Worm (Caenorhabditis elegans) whole organism, young adult: ENCODE data around the gene F15B9.10.

ENCODE experiments used
- B0019.2 ChIP-seq: fragments of 200-800 bp; sonication (Bioruptor generic); conservative IDR thresholded peaks from 2 replicates; pipeline ENCODE4 v1.3.6; 2022; ENCODE audit warnings: missing genetic modification reagents, missing genetic modification characterization, missing compliant biosample characterization
- B0261.1 ChIP-seq: sonication (generic microtip); optimal IDR thresholded peaks from 2 replicates; lab custom pipeline; 2016; ENCODE audit warnings: mild to moderate bottlenecking, missing genetic modification characterization, moderate library complexity, missing compliant biosample characterization
- B0336.3 ChIP-seq: fragments of 200-800 bp; sonication (Bioruptor generic); IDR thresholded peaks from 2 replicates; pipeline ENCODE4 v1.3.6; 2022; ENCODE audit warnings: missing genetic modification characterization, missing compliant biosample characterization
- C06A6.2 ChIP-seq: fragments of 200-800 bp; sonication (Bioruptor generic); conservative IDR thresholded peaks from 2 replicates; pipeline ENCODE4 v1.3.6; 2022; ENCODE audit warnings: missing genetic modification characterization, missing compliant biosample characterization
- D2030.7 ChIP-seq: fragments of 200-800 bp; sonication (Bioruptor generic); IDR thresholded peaks from 2 replicates; pipeline ENCODE4 v1.3.6; 2022; ENCODE audit warnings: missing genetic modification reagents, missing genetic modification characterization, missing compliant biosample characterization
- F22D6.2 ChIP-seq: sonication (generic microtip); optimal IDR thresholded peaks from 2 replicates; lab custom pipeline; 2016; ENCODE audit warnings: mild to moderate bottlenecking, missing genetic modification characterization, missing compliant biosample characterization
- F39B2.1 ChIP-seq: fragments of 200-800 bp; sonication (Bioruptor generic); IDR thresholded peaks from 2 replicates; pipeline ENCODE4 v1.3.6; 2022; ENCODE audit warnings: missing genetic modification reagents, missing genetic modification characterization, missing compliant biosample characterization
- F49E8.2 ChIP-seq: sonication (generic microtip); optimal IDR thresholded peaks from 3 replicates; lab custom pipeline; 2017; ENCODE audit warnings: missing genetic modification characterization, mild to moderate bottlenecking, missing compliant biosample characterization, antibody characterized with exemption, moderate library complexity; ENCODE audit not compliant: insufficient read depth
- F55B11.4 ChIP-seq: sonication (generic microtip); optimal IDR thresholded peaks from 2 replicates; lab custom pipeline; 2016; ENCODE audit warnings: missing compliant biosample characterization, missing genetic modification characterization, borderline replicate concordance; ENCODE audit not compliant: insufficient read depth
- F57A8.1 ChIP-seq: fragments of 200-800 bp; sonication (Bioruptor generic); optimal IDR thresholded peaks from 2 replicates; lab custom pipeline; 2018; ENCODE audit warnings: mild to moderate bottlenecking, missing genetic modification characterization, moderate library complexity, missing compliant biosample characterization
- K11D2.4 ChIP-seq: fragments of 200-800 bp; sonication (Bioruptor generic); IDR thresholded peaks from 2 replicates; pipeline ENCODE4 v1.3.6; 2022; ENCODE audit warnings: missing genetic modification reagents, missing genetic modification characterization, missing compliant biosample characterization
- K12H6.12 ChIP-seq: fragments of 200-800 bp; sonication (Bioruptor generic); optimal IDR thresholded peaks from 2 replicates; lab custom pipeline; 2018; ENCODE audit warnings: mild to moderate bottlenecking, missing genetic modification characterization, missing compliant biosample characterization
- T26A5.8 ChIP-seq: sonication (generic microtip); optimal IDR thresholded peaks from 2 replicates; lab custom pipeline; 2016; ENCODE audit warnings: missing genetic modification characterization, missing compliant biosample characterization
- Y53F4B.3 ChIP-seq: fragments of 200-800 bp; sonication (Bioruptor generic); IDR thresholded peaks from 2 replicates; pipeline ENCODE4 v1.3.6; 2022; ENCODE audit warnings: missing genetic modification reagents, missing genetic modification characterization, missing compliant biosample characterization
- Y67H2A.10 ChIP-seq: fragments of 200-800 bp; sonication (Bioruptor generic); conservative IDR thresholded peaks from 2 replicates; pipeline ENCODE4 v1.3.6; 2022; ENCODE audit warnings: missing genetic modification reagents, missing genetic modification characterization, missing compliant biosample characterization
- Y79H2A.3 ChIP-seq: fragments of 200-800 bp; sonication (Bioruptor generic); conservative IDR thresholded peaks from 2 replicates; pipeline ENCODE4 v1.3.6; 2022; ENCODE audit warnings: missing genetic modification reagents, missing genetic modification characterization, missing compliant biosample characterization
- Y95B8A.8 ChIP-seq: fragments of 200-800 bp; sonication (Bioruptor generic); IDR thresholded peaks from 2 replicates; pipeline ENCODE4 v1.3.6; 2022; ENCODE audit warnings: missing genetic modification reagents, missing genetic modification characterization, missing compliant biosample characterization
- aptf-3 ChIP-seq: fragments of 200-800 bp; sonication (Bioruptor generic); IDR thresholded peaks from 2 replicates; pipeline ENCODE4 v1.3.6; 2022; ENCODE audit warnings: missing genetic modification characterization, missing compliant biosample characterization
- attf-3 ChIP-seq: fragments of 200-800 bp; sonication (Bioruptor generic); conservative IDR thresholded peaks from 2 replicates; pipeline ENCODE4 v1.3.6; 2022; ENCODE audit warnings: missing genetic modification reagents, missing genetic modification characterization, missing compliant biosample characterization
- bed-2 ChIP-seq: fragments of 200-800 bp; sonication (Bioruptor generic); IDR thresholded peaks from 2 replicates; pipeline ENCODE4 v1.3.6; 2022; ENCODE audit warnings: missing genetic modification reagents, missing genetic modification characterization, missing compliant biosample characterization
- ceh-58 ChIP-seq: fragments of 200-800 bp; sonication (Bioruptor generic); IDR thresholded peaks from 2 replicates; pipeline ENCODE4 v1.3.6; 2022; ENCODE audit warnings: missing genetic modification characterization, missing compliant biosample characterization
- ceh-91 ChIP-seq: fragments of 200-800 bp; sonication (Bioruptor generic); IDR thresholded peaks from 2 replicates; pipeline ENCODE4 v1.3.6; 2022; ENCODE audit warnings: missing genetic modification reagents, missing genetic modification characterization, missing compliant biosample characterization
- chd-7 ChIP-seq: sonication (generic microtip); optimal IDR thresholded peaks from 2 replicates; lab custom pipeline; 2016; ENCODE audit warnings: mild to moderate bottlenecking, missing genetic modification characterization, moderate library complexity, missing compliant biosample characterization
- die-1 ChIP-seq: sonication (generic microtip); optimal IDR thresholded peaks from 2 replicates; lab custom pipeline; 2016; ENCODE audit warnings: missing genotype, mild to moderate bottlenecking, missing genetic modification characterization, missing compliant biosample characterization
- egl-18 ChIP-seq: fragments of 200-800 bp; sonication (Bioruptor generic); IDR thresholded peaks from 2 replicates; pipeline ENCODE4 v1.3.6; 2022; ENCODE audit warnings: missing genetic modification reagents, missing genetic modification characterization, missing compliant biosample characterization
- egl-44 ChIP-seq: fragments of 200-800 bp; sonication (Bioruptor generic); IDR thresholded peaks from 2 replicates; pipeline ENCODE4 v1.3.6; 2022; ENCODE audit warnings: missing genetic modification reagents, missing genetic modification characterization, missing compliant biosample characterization
- ekl-4 ChIP-seq: fragments of 200-800 bp; sonication (Bioruptor generic); IDR thresholded peaks from 2 replicates; pipeline ENCODE4 v1.3.6; 2022; ENCODE audit warnings: missing genetic modification reagents, missing genetic modification characterization, missing compliant biosample characterization
- hrde-1 ChIP-seq: sonication (generic microtip); optimal IDR thresholded peaks from 2 replicates; lab custom pipeline; 2016; ENCODE audit warnings: missing genetic modification characterization, mild to moderate bottlenecking, missing compliant biosample characterization, moderate library complexity, missing genotype, missing genetic modification reagents, borderline replicate concordance
- let-526 ChIP-seq: fragments of 200-800 bp; sonication (Bioruptor generic); IDR thresholded peaks from 2 replicates; pipeline ENCODE4 v1.3.6; 2022; ENCODE audit warnings: missing genetic modification reagents, missing genetic modification characterization, missing compliant biosample characterization
- lin-26 ChIP-seq: fragments of 200-800 bp; sonication (Bioruptor generic); IDR thresholded peaks from 2 replicates; pipeline ENCODE4 v1.3.6; 2022; ENCODE audit warnings: missing genetic modification reagents, missing genetic modification characterization, missing compliant biosample characterization
- mcd-1 ChIP-seq: fragments of 200-800 bp; sonication (Bioruptor generic); IDR thresholded peaks from 2 replicates; pipeline ENCODE4 v1.3.6; 2022; ENCODE audit warnings: missing genetic modification reagents, missing genetic modification characterization, missing compliant biosample characterization
- mel-28 ChIP-seq: sonication (generic microtip); optimal IDR thresholded peaks from 2 replicates; lab custom pipeline; 2016; ENCODE audit warnings: borderline replicate concordance, mild to moderate bottlenecking, missing genetic modification characterization, missing compliant biosample characterization
- nfya-1 ChIP-seq: sonication (generic microtip); optimal IDR thresholded peaks from 2 replicates; lab custom pipeline; 2017; ENCODE audit warnings: antibody characterized with exemption, missing compliant biosample characterization, missing genetic modification characterization, borderline replicate concordance; ENCODE audit not compliant: insufficient read depth
- nhr-80 ChIP-seq: sonication (generic microtip); optimal IDR thresholded peaks from 2 replicates; lab custom pipeline; 2016; ENCODE audit warnings: missing genetic modification characterization, missing compliant biosample characterization
- nhr-90 ChIP-seq: sonication (generic microtip); optimal IDR thresholded peaks from 2 replicates; lab custom pipeline; 2016; ENCODE audit warnings: missing genotype, mild to moderate bottlenecking, missing genetic modification characterization, missing compliant biosample characterization
- pbrm-1 ChIP-seq: fragments of 200-800 bp; sonication (Bioruptor generic); IDR thresholded peaks from 2 replicates; pipeline ENCODE4 v1.3.6; 2022; ENCODE audit warnings: missing genetic modification reagents, missing genetic modification characterization, missing compliant biosample characterization
- pha-4 ChIP-seq: fragments of 150-350 bp; sonication (generic microtip); optimal IDR thresholded peaks from 2 replicates; lab custom pipeline; 2014; ENCODE audit warnings: missing biosample characterization, missing genetic modification reagents, missing genetic modification characterization
- rcor-1 ChIP-seq: fragments of 200-800 bp; sonication (Bioruptor generic); IDR thresholded peaks from 2 replicates; pipeline ENCODE4 v1.3.6; 2022; ENCODE audit warnings: missing genetic modification reagents, missing genetic modification characterization, missing compliant biosample characterization
- rec-8 ChIP-seq, 2 experiments: sonication (generic microtip); optimal IDR thresholded peaks; 2 replicates each; lab custom pipeline; 2016; ENCODE audit warnings: mild to moderate bottlenecking in 2 of 2, missing genetic modification characterization in 2 of 2, missing genetic modification reagents in 2 of 2, missing genotype in 2 of 2, missing biosample characterization in 1 of 2, missing compliant biosample characterization in 1 of 2, moderate library complexity in 1 of 2
- repo-1 ChIP-seq: sonication (generic microtip); optimal IDR thresholded peaks from 2 replicates; lab custom pipeline; 2017; ENCODE audit warnings: mild to moderate bottlenecking, missing genetic modification characterization, missing compliant biosample characterization
- rpc-1 ChIP-seq, 2 experiments: fragments of 150-350 bp in 1 of 2; sonication (generic microtip) in 1 of 2; optimal IDR thresholded peaks; 2 replicates each; lab custom pipeline; 2014 to 2018; ENCODE audit warnings: missing biosample characterization in 1 of 2, missing genetic modification characterization in 1 of 2, missing genetic modification reagents in 1 of 2, missing genotype in 1 of 2
- somi-1 ChIP-seq: fragments of 200-800 bp; sonication (Bioruptor generic); optimal IDR thresholded peaks from 2 replicates; lab custom pipeline; 2018; ENCODE audit warnings: mild to moderate bottlenecking, missing genetic modification characterization, missing compliant biosample characterization
- tlf-1 ChIP-seq: fragments of 200-800 bp; sonication (Bioruptor generic); optimal IDR thresholded peaks from 2 replicates; lab custom pipeline; 2018; ENCODE audit warnings: mild to moderate bottlenecking, missing genetic modification characterization, missing compliant biosample characterization
- zfh-2 ChIP-seq: fragments of 200-800 bp; sonication (Bioruptor generic); conservative IDR thresholded peaks from 2 replicates; pipeline ENCODE4 v1.3.6; 2022; ENCODE audit warnings: missing genetic modification reagents, missing genetic modification characterization, missing compliant biosample characterization
- ztf-22 ChIP-seq: fragments of 200-800 bp; sonication (Bioruptor generic); optimal IDR thresholded peaks from 2 replicates; lab custom pipeline; 2018; ENCODE audit warnings: mild to moderate bottlenecking, missing genetic modification characterization, moderate library complexity, missing compliant biosample characterization
- ztf-25 ChIP-seq: fragments of 200-800 bp; sonication (Bioruptor generic); IDR thresholded peaks from 2 replicates; pipeline ENCODE4 v1.3.6; 2022; ENCODE audit warnings: missing genetic modification reagents, missing genetic modification characterization, missing compliant biosample characterization
- ztf-28 ChIP-seq: fragments of 200-800 bp; sonication (Bioruptor generic); IDR thresholded peaks from 2 replicates; pipeline ENCODE4 v1.3.6; 2022; ENCODE audit warnings: missing genetic modification reagents, missing genetic modification characterization, missing compliant biosample characterization
- ztf-3 ChIP-seq: fragments of 200-800 bp; sonication (Bioruptor generic); optimal IDR thresholded peaks from 2 replicates; lab custom pipeline; 2018; ENCODE audit warnings: mild to moderate bottlenecking, missing genetic modification characterization, missing compliant biosample characterization

F15B9.10 gene

DNA sequence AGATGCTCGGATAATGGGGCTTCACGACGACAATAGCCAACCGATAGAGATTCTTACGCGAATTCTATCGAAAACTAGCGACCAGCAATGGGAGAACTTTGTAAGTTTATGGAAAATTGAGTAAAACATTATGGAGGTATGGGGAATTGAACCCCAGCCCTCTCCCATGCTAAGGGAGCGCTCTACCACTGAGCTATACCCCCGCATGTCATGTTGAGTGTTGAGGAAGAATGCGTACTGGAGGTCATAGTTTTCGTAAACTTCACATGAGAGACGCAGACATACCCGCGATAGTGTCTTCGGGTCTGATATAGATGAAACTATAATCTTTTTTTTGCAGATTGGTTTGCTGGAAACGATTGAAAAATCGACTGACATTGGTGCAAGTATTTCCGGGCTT is 5.3 kb downstream of the F15B9.10 start (continued):
- TF ChIP-seq pha-4 (tag; lab: Kevin White, UChicago) = no peak
- TF ChIP-seq B0019.2 (GFP tag; lab: Robert Waterston, UW) = no peak
- peak; percentile 79 for TF ChIP-seq chd-7 (tag; lab: Kevin White, UChicago)
- peak; percentile 87 for TF ChIP-seq lin-26 (GFP tag; lab: Robert Waterston, UW)
- peak; percentile 22 for TF ChIP-seq mel-28 (tag; lab: Kevin White, UChicago)
- TF ChIP-seq ztf-25 (GFP tag; lab: Robert Waterston, UW) = no peak
- TF ChIP-seq hrde-1 (tag; lab: Kevin White, UChicago) = peak; percentile 63
- TF ChIP-seq nhr-80 (tag; lab: Kevin White, UChicago) = peak; percentile 43
- TF ChIP-seq D2030.7 = peak; percentile 39; the same call in 1 of the 2 replicates
- no peak for TF ChIP-seq F22D6.2 (tag; lab: Kevin White, UChicago)
- peak; percentile 86 for TF ChIP-seq repo-1 (tag; lab: Kevin White, UChicago)
- peak; percentile 37 for TF ChIP-seq B0336.3
- no peak for TF ChIP-seq ceh-91
- peak; percentile 76 for TF ChIP-seq nhr-90 (tag; lab: Kevin White, UChicago)
- peak; percentile 79 for TF ChIP-seq die-1
- peak; percentile 84; the same call in 1 of the 2 replicates for TF ChIP-seq egl-44 (GFP tag; lab: Robert Waterston, UW)
- TF ChIP-seq zfh-2 (GFP tag; lab: Robert Waterston, UW) = 0 out of 2 replicates have a peak, but pooled peaks have one; percentile 36
- TF ChIP-seq T26A5.8 (tag; lab: Kevin White, UChicago) = no peak
- no peak for TF ChIP-seq K11D2.4 (GFP tag; lab: Robert Waterston, UW)
- peak; percentile 87 for TF ChIP-seq B0261.1 (tag; lab: Kevin White, UChicago)
- no peak for TF ChIP-seq ceh-58 (GFP tag; lab: Robert Waterston, UW)
- peak; percentile 58 for TF ChIP-seq K12H6.12 (tag; lab: Kevin White, UChicago)
- no peak for TF ChIP-seq nfya-1 (tag; lab: Kevin White, UChicago)
- peak; percentile 38 for TF ChIP-seq F57A8.1 (GFP tag; lab: Kevin White, UChicago)
- TF ChIP-seq somi-1 = peak; percentile 46
- peak; percentile 59 for TF ChIP-seq mcd-1 (GFP tag; lab: Robert Waterston, UW)
- TF ChIP-seq F39B2.1 (GFP tag; lab: Robert Waterston, UW) = no peak
- TF ChIP-seq tlf-1 (GFP tag; lab: Kevin White, UChicago) = no peak
- 0 out of 2 replicates have a peak, but pooled peaks have one; percentile 44 for TF ChIP-seq let-526
- TF ChIP-seq Y67H2A.10 (GFP tag; lab: Robert Waterston, UW) = no peak
- peak; percentile 90 for TF ChIP-seq rpc-1 (optimal IDR thresholded peaks at IDR 0.05; lab: Kevin White, UChicago)
- TF ChIP-seq rpc-1 (tag; optimal IDR thresholded peaks at IDR 0.05; lab: Kevin White, UChicago) = peak; percentile 77
- peak; percentile 74 to 86 for TF ChIP-seq rec-8 (tag; optimal IDR thresholded peaks at IDR 0.05; lab: Kevin White, UChicago)
- TF ChIP-seq aptf-3 (GFP tag; lab: Robert Waterston, UW) = 0 out of 2 replicates have a peak, but pooled peaks have one; percentile 13
- no peak for TF ChIP-seq C06A6.2 (GFP tag; lab: Robert Waterston, UW)
- no peak for TF ChIP-seq F55B11.4 (tag; lab: Kevin White, UChicago)
- TF ChIP-seq Y53F4B.3 (GFP tag; lab: Robert Waterston, UW) = no peak
- TF ChIP-seq bed-2 (GFP tag; lab: Robert Waterston, UW) = no peak
- peak; percentile 71 for TF ChIP-seq rcor-1
- no peak for TF ChIP-seq Y79H2A.3
- no peak for TF ChIP-seq ztf-28 (GFP tag; lab: Robert Waterston, UW)
- no peak for TF ChIP-seq Y95B8A.8
- TF ChIP-seq F49E8.2 = peak; percentile 67
- TF ChIP-seq ztf-3 (GFP tag; lab: Kevin White, UChicago) = peak; percentile 45
- TF ChIP-seq egl-18 (GFP tag; lab: Robert Waterston, UW) = no peak
- no peak for TF ChIP-seq ztf-22 (GFP tag; lab: Kevin White, UChicago)
- peak; percentile 58; the same call in 1 of the 2 replicates for TF ChIP-seq ekl-4 (GFP tag; lab: Robert Waterston, UW)
- TF ChIP-seq pbrm-1 (GFP tag; lab: Robert Waterston, UW) = peak; percentile 67
- peak; percentile 58 for TF ChIP-seq attf-3
